Fruit fly (Drosophila melanogaster): ENCODE measurements around the gene CG46525.

CG46525 gene

DNA sequence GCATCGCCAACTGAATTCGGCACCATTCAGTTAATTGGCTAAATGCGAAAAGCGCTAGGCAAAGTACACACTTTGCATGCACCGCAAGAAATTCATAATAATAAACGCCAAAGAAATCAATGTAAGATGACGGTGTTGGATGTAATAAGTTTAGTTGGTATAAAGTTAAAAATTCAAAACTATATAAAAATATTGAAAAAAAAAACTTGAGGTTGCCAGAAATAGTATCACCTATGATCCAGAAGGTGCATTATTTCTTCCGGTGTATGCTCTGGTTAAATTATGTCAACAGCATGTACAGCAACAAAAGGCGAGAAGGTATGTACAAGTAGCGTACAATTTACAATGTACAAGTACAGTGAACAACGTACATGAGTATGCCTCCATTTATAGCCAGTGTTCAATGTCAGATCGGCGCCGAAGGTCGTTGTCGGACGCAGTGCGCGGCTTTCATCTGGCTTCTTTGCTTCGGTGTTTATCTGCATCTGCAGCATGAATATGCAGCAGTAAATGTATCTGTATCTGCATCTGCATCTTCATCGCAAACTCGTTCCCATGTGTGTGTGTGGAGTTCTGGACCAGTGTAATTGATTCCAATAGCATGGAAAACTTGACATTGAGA lies 22.0 kb downstream of the CG46525 start (continued):
- TF ChIP-seq CG2116 (GFP tag; optimal IDR thresholded peaks at IDR 0.05) (no peak), CG10274 (GFP tag; optimal IDR thresholded peaks at IDR 0.05) (no peak), Max (GFP tag; optimal IDR thresholded peaks at IDR 0.05) (no peak), Aef1 (GFP tag; IDR thresholded peaks at IDR 0.05) (0 out of 3 replicates have a peak, but pooled peaks have one; percentile 12), CG5953 (GFP tag; IDR thresholded peaks at IDR 0.05) (no peak), stc (GFP tag; IDR thresholded peaks at IDR 0.05) (peak; percentile 27; the same call in 1 of the 2 replicates), sens (GFP tag) (peak; percentile 82), CG17361 (GFP tag; IDR thresholded peaks at IDR 0.05) (no peak), Drgx (GFP tag; IDR thresholded peaks at IDR 0.05) (peak; percentile 76), D (optimal IDR thresholded peaks at IDR 0.05) (no peak), D (GFP tag; optimal IDR thresholded peaks at IDR 0.05) (no peak), CG15601 (tag; optimal IDR thresholded peaks at IDR 0.05) (no peak), vvl (GFP tag; IDR thresholded peaks at IDR 0.05) (peak; percentile 10; the same call in 1 of the 2 replicates), hb (GFP tag; IDR thresholded peaks at IDR 0.05; ENCODE audit: partially characterized antibody) (no peak), CG8924 (tag; optimal IDR thresholded peaks at IDR 0.05) (no peak), Vsx1 (GFP tag; optimal IDR thresholded peaks at IDR 0.05) (no peak), CG33213 (GFP tag; optimal IDR thresholded peaks at IDR 0.05) (no peak), tio (GFP tag; optimal IDR thresholded peaks at IDR 0.05) (no peak), fd102C (GFP tag; optimal IDR thresholded peaks at IDR 0.05) (no peak), Ets97D (GFP tag; optimal IDR thresholded peaks at IDR 0.05) (no peak), CG30020 (tag; optimal IDR thresholded peaks at IDR 0.05) (no peak), Hmr (GFP tag; optimal IDR thresholded peaks at IDR 0.05) (no peak), bsh (GFP tag; optimal IDR thresholded peaks at IDR 0.05) (peak; percentile 39 to 49), Abd-B (GFP tag; optimal IDR thresholded peaks at IDR 0.05) (peak; percentile 15), Hey (tag; optimal IDR thresholded peaks at IDR 0.05) (no peak), BEAF-32 (GFP tag; optimal IDR thresholded peaks at IDR 0.05) (no peak), CG31441 (GFP tag; IDR thresholded peaks at IDR 0.05) (0 out of 2 replicates have a peak, but pooled peaks have one; percentile 40), CG8281 (tag; optimal IDR thresholded peaks at IDR 0.05) (no peak), Dip2 (GFP tag; IDR thresholded peaks at IDR 0.05) (no peak), CG12769 (tag; optimal IDR thresholded peaks at IDR 0.05) (no peak), CG12391 (tag; optimal IDR thresholded peaks at IDR 0.05) (peak; percentile 30), CG4707 (GFP tag; optimal IDR thresholded peaks at IDR 0.05) (no peak), Sox100B (GFP tag; optimal IDR thresholded peaks at IDR 0.05) (peak; percentile 15), Bteb2 (GFP tag; optimal IDR thresholded peaks at IDR 0.05) (no peak), CG7839 (tag; optimal IDR thresholded peaks at IDR 0.05) (peak; percentile 51), CG12942 (GFP tag; optimal IDR thresholded peaks at IDR 0.05) (peak; percentile 22), CG4820 (GFP tag; optimal IDR thresholded peaks at IDR 0.05) (peak; percentile 31), gsb-n (tag; optimal IDR thresholded peaks at IDR 0.05) (no peak), CG30431 (GFP tag; optimal IDR thresholded peaks at IDR 0.05) (no peak), ftz-f1 (GFP tag; optimal IDR thresholded peaks at IDR 0.05) (no peak), gfzf (GFP tag; optimal IDR thresholded peaks at IDR 0.05) (no peak), Ets65A (GFP tag) (peak; percentile 67), unpg (GFP tag; optimal IDR thresholded peaks at IDR 0.05) (peak; percentile 35), Elba2 (GFP tag; optimal IDR thresholded peaks at IDR 0.05) (no peak), HLH4C (GFP tag; IDR thresholded peaks at IDR 0.05; ENCODE audit: partially characterized antibody) (no peak), CG6791 (GFP tag; IDR thresholded peaks at IDR 0.05; ENCODE audit: partially characterized antibody) (no peak), Mes4 (GFP tag; optimal IDR thresholded peaks at IDR 0.05) (no peak), CG6683 (GFP tag; optimal IDR thresholded peaks at IDR 0.05) (no peak), CG5245 (GFP tag; optimal IDR thresholded peaks at IDR 0.05) (peak; percentile 23), pzg (GFP tag; optimal IDR thresholded peaks at IDR 0.05) (no peak)
